Fruit fly (Drosophila melanogaster) ovary, adult (tissue): ENCODE measurements around the gene CG43638.

ENCODE experiments used
- CG17801 ChIP-seq: fragments of 200-800 bp; optimal IDR thresholded peaks from 2 replicates; lab custom pipeline; 2019; ENCODE audit warnings: missing biosample characterization, mild to moderate bottlenecking, missing genetic modification characterization, moderate library complexity; ENCODE audit not compliant: partially characterized antibody

CG43638 gene

DNA sequence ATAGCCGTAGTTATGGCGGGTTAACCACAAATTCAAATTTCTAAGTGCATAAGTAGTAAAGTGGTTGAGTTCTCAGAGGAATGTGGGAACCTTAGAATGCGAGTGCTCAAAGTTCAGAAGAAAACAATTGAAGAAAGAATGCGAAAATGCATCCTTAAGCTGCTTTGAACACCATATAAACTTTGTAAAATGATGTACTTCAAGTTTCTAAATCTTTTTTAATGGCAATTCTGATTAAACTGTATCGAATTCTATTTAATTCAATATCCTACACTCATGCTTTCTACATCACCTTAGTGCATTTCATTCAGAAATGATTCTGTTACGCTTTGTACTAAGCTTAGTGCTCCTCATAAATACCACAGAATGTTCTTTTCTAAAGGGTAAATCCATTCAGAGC, 12.1 kb upstream of the CG43638 start, which contains the start of gene CG43993:
TSS of gene CG43993 (plus strand) at position 301 of the 400 bp plus-strand sequence.
- TF ChIP-seq CG17801: no peak

DNA sequence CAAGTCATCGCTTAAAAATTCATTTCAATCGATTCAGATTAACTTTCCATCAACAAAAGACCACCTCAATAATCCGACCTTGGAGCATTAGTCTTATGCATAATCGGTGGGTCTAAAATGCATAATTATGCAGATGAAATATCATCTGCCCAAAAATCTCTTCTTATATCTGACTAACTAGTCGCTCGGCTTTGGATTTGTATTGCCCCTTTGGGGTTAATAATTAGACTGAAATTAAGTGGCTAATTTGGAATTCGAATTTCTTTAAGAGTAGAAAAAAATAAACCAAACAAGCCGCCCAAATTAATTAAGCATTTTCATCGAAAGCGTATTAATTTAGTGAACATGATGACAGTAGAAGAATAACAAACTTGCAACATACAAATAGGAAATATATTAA, 7.7 kb upstream of the CG43638 start:
- no peak for TF ChIP-seq CG17801

DNA sequence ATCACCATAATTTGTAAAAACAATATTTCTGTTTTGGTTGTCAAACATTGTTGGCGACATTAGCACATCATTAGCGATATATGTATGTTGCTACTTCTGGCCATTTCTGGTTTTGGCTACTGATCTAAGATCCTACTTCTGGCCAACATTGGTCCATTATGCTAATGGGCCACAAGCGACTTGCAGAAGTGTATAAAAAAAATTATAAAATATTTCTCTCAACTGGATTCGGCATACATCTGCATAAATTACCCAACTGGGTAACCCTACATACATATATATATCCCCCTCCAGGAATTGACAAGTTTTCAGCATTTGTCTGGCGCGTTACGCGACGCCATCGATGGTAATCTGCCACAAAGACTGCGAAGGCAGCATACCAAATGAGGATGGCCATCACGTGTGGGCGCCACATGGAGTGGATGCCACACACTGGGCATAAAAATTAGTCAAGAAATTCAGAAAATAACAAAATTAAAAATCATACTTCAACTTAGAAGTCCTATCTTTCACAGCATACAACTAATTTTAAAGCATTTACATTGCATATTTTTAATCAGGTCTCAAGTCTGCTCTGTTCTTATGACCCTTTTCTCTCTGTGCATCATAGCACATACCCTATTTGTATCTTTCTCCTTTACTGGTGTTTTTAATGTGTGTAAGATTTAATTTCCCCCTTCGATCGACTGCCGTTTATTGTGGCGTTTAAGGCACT, 6.8 kb upstream of the CG43638 start:
- no peak for TF ChIP-seq CG17801

DNA sequence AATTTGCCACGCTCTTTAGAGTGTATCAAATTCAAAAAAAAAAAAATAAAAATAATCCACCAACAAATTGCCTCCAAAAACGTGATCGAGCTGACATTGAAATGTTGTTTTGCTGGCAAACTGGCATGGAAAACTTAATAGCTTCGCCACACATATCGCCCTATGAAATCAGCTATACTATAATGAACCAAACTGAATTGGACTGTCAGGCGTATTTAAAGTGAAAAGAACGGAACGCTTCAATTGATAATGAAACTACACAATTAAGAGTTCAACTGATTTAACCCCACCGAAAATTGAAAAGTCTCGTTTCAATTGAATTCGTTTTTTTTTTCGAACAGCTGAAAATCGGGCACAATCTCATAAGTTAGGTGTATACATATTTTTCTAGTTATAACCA, 5.3 kb upstream of the CG43638 start:
- TF ChIP-seq CG17801: no peak

DNA sequence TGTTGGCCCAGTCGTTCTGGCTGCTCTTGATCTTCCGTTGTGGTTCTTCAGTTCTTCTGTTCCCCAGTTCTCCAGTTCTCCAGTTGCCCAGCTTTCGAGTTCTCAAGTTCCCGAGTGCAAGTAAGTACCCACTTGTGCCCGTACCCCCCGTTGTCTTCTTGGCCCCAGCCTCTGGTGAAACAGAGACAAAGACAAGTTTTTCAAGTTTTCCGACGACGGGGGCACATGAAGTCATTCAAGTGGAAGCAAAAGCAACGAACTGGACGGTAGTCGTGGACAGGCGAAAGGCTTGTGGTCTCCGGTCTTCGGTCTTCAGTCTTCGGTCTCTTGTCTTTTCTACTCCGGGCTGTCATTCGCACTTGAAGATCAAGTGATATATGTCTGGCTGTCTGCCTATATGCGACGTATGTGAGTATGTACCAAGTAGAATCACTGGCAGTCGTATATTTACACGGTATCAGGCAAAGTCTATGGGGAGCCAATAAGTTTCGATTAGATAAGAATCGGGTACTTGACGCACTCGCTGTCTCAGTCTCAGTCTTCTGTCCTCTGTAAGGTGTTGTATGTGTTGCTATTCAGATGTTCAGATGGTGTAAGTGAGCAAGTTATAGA, 4.0 kb upstream of the CG43638 start:
- no peak for TF ChIP-seq CG17801

DNA sequence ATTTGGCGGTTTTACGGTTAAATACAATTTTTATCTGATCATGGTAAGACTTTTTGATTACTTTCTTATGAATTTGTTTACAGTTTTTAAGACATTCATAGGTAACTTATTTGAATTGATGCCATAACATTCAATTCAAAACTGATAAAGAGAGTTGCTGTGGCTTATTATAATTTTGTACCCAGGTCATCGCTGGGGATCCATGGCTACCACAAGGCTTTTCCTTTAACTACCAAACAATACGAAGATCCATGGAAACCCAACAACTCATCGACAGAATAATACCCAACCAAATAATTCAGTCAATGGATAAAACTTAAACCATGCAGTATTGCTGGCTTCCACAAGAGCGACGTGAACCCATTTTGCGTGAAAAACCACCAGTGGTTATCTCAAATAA, 2.3 kb upstream of the CG43638 start, which contains the start of gene CG6793:
TSS of gene CG6793 (plus strand) at position 301 of the 400 bp plus-strand sequence.
- TF ChIP-seq CG17801: no peak

DNA sequence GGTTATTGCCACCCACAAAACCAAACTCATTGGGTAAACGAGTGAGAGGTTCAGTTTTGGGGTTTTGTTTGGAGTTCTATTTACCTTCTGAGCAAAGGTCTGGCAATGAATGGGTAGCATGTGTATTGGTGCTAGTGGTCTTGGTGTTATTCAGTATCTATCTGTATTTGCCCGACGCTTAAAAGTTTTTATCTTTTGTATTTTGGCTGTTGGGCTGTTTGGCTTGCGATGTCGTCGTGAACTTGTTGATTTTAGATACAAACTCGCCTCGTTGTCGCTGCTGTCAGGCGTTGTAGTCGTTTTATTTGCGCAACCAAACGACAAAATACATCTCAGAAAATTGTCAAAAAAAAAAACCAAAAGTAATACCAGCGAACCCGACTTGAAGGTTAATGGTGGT, 1.1 kb downstream of the CG43638 start:
- TF ChIP-seq CG17801: no peak

DNA sequence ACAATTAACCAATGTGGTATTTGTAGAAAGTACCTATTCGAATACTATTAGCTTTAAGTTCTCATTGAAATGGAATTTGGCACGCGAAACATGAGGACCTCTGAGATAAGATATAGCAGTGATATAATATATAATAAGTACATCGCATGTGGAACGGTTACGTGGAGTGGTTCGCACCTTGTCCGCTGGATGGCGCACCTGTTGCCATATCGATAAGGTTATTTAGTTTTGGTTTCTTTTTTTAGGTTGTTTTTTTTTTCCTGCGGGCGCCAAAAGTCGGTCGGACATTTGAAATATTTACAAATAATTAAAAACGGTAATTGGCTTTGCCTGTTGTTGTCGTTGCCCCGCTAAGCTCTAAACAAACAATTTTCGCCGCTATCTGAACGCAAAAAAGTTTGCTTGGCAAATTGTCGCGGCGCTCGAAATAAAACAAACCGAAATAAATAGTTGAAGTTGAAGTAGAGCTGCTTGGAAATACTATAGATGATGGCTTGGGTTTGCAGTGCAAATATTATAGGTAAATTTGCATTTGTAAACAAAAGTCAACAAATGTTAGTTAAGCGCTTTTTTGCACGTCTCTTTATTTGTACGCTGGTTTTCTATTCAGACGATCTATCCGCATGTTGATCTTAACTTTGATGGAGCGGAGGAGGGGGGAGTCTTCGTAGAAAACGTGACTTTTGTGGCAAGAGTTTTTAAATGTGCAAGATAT, 5.4 kb downstream of the CG43638 start:
- no peak for TF ChIP-seq CG17801

DNA sequence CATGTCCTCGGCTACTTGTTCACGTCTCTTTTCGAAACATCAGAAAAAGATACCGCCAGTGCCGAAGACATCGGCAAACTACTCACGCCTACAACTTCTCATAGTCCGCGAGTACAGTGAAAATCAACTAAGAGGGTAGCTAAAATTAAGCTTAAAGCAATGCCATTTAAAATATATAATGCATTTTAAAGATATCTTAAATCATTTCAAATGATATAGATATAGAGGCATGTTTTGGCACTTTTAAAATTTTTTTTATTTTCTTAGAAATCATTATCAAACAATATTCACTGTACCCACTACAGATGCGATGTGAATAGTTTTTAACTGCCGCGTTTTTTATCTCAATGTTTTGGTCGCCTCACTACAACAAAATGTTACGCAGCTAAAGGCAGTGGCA, 6.2 kb downstream of the CG43638 start:
- no peak for TF ChIP-seq CG17801

DNA sequence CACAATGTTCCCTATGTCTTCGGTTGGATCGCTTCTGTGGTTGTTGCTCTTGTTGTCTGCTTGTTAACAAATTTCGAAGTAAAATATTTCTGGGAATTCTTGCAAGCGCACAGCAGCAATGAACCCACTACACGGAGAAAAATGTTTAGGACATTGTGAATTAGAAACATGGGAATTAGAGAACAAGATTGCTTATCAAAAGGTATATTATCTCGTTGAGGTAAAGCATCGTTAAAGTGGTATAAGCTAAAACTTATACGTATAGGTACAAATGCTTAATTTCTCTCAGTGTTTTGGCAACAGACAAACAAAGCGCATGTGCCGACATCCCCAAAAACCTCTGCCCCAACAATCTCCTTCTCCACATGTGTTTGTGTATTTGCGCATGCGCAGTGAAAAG, 9.3 kb downstream of the CG43638 start:
- no peak for TF ChIP-seq CG17801

DNA sequence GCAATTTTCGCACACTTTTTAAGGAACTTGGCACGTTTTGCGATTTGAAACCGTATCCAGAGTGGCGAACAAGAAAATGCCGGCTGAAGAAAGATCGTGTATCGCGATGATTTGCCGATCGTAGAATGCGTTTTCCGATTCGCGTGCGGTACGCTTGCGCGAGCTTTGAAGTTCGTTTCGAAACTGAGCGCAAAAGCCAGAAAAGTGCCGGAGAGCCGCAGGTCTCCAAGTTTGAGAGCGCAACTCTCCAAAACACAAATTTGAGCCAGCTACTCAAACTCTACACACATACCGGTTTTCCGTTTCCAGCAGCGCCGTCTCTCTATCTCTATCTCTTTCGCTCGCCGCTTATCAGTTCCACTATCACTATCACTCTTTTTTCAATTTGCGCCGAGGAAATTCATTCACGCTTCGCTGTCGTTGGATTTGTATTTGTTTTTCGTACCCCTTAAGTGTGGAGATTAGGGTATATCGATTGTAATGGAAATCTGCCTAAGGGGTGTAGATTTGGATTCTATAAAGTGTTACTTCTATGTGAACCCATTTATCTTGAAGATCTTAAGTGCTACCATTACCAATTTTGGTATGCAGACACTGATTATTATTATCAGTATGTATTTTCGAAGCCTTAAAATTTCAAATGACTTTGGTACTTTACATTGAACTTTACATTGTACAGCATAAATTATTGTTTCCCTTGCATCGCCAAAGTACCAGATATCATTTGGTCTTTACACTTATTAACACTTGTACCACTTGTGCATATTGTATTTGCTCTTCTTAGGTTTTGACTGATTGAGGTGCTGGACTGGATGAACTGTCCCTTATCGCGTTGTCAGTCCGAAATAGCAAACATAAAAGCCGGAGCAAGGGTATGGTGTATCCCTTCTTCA, 12.2 kb downstream of the CG43638 start:
- peak; percentile 17 for TF ChIP-seq CG17801

DNA sequence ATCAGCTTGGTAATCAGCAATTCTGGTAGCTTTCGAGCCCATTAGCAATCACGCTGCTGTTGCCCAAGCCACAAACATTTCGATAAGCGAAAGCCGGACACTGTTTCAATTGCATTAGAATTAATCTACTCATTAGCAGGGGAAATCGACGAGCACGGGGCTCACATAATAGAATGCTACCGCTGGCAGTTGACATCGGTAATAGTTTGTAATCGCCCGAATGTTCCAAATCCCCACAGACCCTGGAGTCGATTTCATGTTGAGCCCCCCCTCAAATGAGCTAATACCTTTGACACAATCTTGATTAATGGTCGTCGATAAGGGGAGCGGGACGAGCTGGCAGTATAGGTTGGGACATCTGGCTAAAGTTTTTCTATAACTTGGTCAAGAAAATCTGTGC, 13.2 kb downstream of the CG43638 start:
- TF ChIP-seq CG17801: no peak

DNA sequence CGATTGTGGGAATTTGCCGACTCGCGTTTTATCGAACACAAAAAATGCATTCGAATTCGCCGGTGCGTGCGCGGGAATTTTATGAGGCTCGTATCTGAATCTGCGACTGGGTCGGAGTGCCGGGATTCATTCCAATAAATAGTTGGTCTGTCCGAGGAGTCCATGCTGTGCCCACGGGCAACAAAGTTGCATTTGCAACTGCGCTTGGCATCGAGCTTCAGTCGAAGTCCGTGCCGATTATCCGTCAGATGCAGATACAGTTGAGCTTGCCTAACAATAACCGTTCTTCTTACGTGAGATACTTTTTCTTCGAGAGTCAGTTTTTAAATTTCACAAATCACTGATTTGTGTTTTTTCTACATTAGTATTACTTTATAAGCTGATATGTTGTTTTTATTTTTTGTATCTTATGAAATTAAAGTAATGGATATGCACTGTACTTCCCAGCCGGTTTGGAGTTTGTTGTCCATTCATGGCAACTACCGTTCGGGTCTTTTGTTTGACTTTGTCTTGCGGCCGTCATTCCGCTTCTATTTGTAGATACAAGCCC, 14.0 kb downstream of the CG43638 start:
- no peak for TF ChIP-seq CG17801

DNA sequence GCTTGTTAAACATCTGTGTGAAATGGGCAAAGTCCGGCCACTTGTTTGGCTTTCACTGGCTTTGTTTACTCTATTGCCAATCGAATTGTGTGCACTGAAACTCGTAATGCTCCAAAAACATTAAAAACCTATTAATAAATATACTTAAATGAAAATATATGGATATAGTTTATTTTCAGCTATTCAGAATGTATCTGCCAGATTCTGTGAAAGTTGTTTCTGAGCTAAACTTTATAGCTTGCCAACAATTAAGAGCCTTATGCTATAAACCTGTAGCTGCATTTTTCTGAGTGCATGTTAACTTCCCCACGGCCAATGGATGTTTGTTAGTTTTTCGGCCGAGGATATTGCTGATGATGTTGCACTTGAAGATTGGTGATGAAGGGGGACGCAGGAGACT, 15.7 kb downstream of the CG43638 start:
- TF ChIP-seq CG17801: no peak

DNA sequence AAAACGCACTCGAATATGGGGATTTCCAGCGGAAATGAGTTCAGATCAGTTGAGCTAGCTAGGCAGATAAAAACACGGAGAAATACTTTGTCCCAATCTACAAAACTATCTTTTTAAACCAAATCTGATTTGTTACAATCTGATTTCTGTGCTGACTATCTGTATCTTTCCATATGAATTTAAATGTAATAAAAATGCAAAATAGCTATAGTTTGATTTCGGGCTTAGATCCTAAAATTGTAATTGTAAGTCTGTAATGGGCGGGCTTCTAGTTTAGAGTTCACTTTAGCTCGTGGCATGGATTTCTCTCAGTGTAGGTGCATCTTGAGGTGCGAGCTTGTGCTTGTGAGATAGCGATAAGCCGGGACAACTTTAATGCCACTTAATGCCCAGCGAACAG, 17.8 kb downstream of the CG43638 start:
- TF ChIP-seq CG17801: no peak

DNA sequence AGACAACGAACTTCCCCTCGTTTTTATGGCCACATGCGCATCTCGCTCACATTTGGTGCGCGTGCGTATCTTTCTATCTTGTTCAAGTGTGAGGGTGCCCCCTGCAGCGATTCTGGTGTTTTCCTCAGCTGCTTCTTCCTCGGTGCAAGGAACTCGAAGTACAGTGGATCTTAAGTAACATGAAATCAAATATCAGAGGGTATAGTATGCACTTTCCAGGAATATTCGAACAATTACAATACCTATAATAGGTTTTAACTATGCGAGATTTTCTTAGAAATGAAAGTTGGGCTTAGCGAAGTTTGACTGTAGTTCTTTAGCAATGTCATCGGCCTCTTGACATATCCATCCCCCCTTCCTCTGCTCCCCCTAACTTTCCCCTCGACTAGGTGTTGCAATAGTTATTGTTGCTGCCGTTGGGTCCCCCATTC, 18.4 kb downstream of the CG43638 start:
- TF ChIP-seq CG17801: no peak
